Worm (Caenorhabditis elegans) whole organism, L2 larva: Measurements from ENCODE around the gene btb-9.

ENCODE experiments used
- C34F6.9 ChIP-seq: fragments of 150-350 bp; optimal IDR thresholded peaks from 2 replicates; lab custom pipeline; 2014; ENCODE audit warnings: missing biosample characterization, missing genetic modification characterization
- F13H6.1 ChIP-seq: sonication (generic microtip); optimal IDR thresholded peaks from 2 replicates; lab custom pipeline; 2016; ENCODE audit warnings: missing genetic modification characterization, missing compliant biosample characterization
- R02D3.7 ChIP-seq: fragments of 150-350 bp; optimal IDR thresholded peaks from 2 replicates; lab custom pipeline; 2014; ENCODE audit warnings: missing biosample characterization, missing genetic modification characterization
- Y55F3AM.14 ChIP-seq: fragments of 200-800 bp; sonication (Bioruptor generic); optimal IDR thresholded peaks from 2 replicates; lab custom pipeline; 2018; ENCODE audit warnings: mild to moderate bottlenecking, missing genetic modification characterization, missing compliant biosample characterization
- alr-1 ChIP-seq: fragments of 150-350 bp; optimal IDR thresholded peaks from 2 replicates; lab custom pipeline; 2014; ENCODE audit warnings: missing biosample characterization, missing genetic modification characterization
- aly-2 ChIP-seq: fragments of 150-350 bp; optimal IDR thresholded peaks from 2 replicates; lab custom pipeline; 2014; ENCODE audit warnings: missing biosample characterization, missing genetic modification characterization
- ama-1 ChIP-seq: fragments of 150-350 bp; optimal IDR thresholded peaks from 2 replicates; lab custom pipeline; 2018; ENCODE audit warnings: inconsistent platforms
- blmp-1 ChIP-seq: sonication (generic microtip); optimal IDR thresholded peaks from 2 replicates; lab custom pipeline; 2017; ENCODE audit warnings: missing genetic modification characterization, mild to moderate bottlenecking, missing compliant biosample characterization, antibody characterized with exemption, moderate library complexity; ENCODE audit not compliant: insufficient read depth
- ceh-82 ChIP-seq: fragments of 150-350 bp; optimal IDR thresholded peaks from 2 replicates; lab custom pipeline; 2014; ENCODE audit warnings: missing biosample characterization, missing genetic modification characterization
- crh-2 ChIP-seq: sonication (generic microtip); optimal IDR thresholded peaks from 2 replicates; lab custom pipeline; 2017; ENCODE audit warnings: missing biosample characterization, missing genetic modification characterization
- dmd-4 ChIP-seq: sonication (generic microtip); optimal IDR thresholded peaks from 2 replicates; lab custom pipeline; 2017; ENCODE audit warnings: missing biosample characterization, missing genetic modification characterization
- egl-27 ChIP-seq: sonication (generic microtip); optimal IDR thresholded peaks from 3 replicates; lab custom pipeline; 2017; ENCODE audit warnings: missing biosample characterization, missing genetic modification reagents, missing genetic modification characterization
- elt-1 ChIP-seq: fragments of 150-350 bp; optimal IDR thresholded peaks from 2 replicates; lab custom pipeline; 2014; ENCODE audit warnings: missing biosample characterization, missing genetic modification characterization
- elt-3 ChIP-seq: sonication (generic microtip); optimal IDR thresholded peaks from 2 replicates; lab custom pipeline; 2017; ENCODE audit warnings: missing biosample characterization, missing genetic modification characterization
- fos-1 ChIP-seq: fragments of 150-350 bp; optimal IDR thresholded peaks from 2 replicates; lab custom pipeline; 2014; ENCODE audit warnings: missing biosample characterization, missing genetic modification characterization
- gmeb-1 ChIP-seq: fragments of 150-350 bp; optimal IDR thresholded peaks from 2 replicates; lab custom pipeline; 2014; ENCODE audit warnings: missing biosample characterization, missing genetic modification characterization
- lsy-2 ChIP-seq, 2 experiments: fragments of 150-350 bp in 1 of 2; sonication (generic microtip) in 1 of 2; optimal IDR thresholded peaks; 2 replicates each; lab custom pipeline; 2014 to 2017; ENCODE audit warnings: missing biosample characterization in 2 of 2, missing genetic modification characterization in 2 of 2
- mab-5 ChIP-seq: fragments of 150-350 bp; optimal IDR thresholded peaks from 2 replicates; lab custom pipeline; 2014; ENCODE audit warnings: missing biosample characterization, missing genetic modification characterization
- nhr-10 ChIP-seq: sonication (generic microtip); optimal IDR thresholded peaks from 2 replicates; lab custom pipeline; 2017; ENCODE audit warnings: missing biosample characterization, missing genetic modification characterization
- nhr-129 ChIP-seq: fragments of 150-350 bp; optimal IDR thresholded peaks from 2 replicates; lab custom pipeline; 2014; ENCODE audit warnings: missing biosample characterization, missing genetic modification characterization
- nhr-21 ChIP-seq: fragments of 150-350 bp; optimal IDR thresholded peaks from 2 replicates; lab custom pipeline; 2014; ENCODE audit warnings: missing biosample characterization, missing genetic modification characterization
- nhr-23 ChIP-seq: fragments of 150-350 bp; optimal IDR thresholded peaks from 2 replicates; lab custom pipeline; 2014; ENCODE audit warnings: missing biosample characterization, missing genetic modification reagents, missing genetic modification characterization
- nhr-237 ChIP-seq: fragments of 150-350 bp; optimal IDR thresholded peaks from 2 replicates; lab custom pipeline; 2014; ENCODE audit warnings: missing biosample characterization, missing genetic modification characterization
- nhr-25 ChIP-seq: fragments of 150-350 bp; sonication (generic microtip); optimal IDR thresholded peaks from 3 replicates; lab custom pipeline; 2014; ENCODE audit warnings: missing biosample characterization, missing genetic modification characterization
- sem-4 ChIP-seq: fragments of 150-350 bp; optimal IDR thresholded peaks from 2 replicates; lab custom pipeline; 2014; ENCODE audit warnings: missing biosample characterization, missing genetic modification reagents, missing genetic modification characterization
- skn-1 ChIP-seq: sonication (generic microtip); optimal IDR thresholded peaks from 2 replicates; lab custom pipeline; 2017; ENCODE audit warnings: missing biosample characterization, missing genetic modification characterization
- sma-3 ChIP-seq: sonication (generic microtip); optimal IDR thresholded peaks from 2 replicates; lab custom pipeline; 2016; ENCODE audit warnings: missing genetic modification reagents, missing genetic modification characterization, missing compliant biosample characterization
- snpc-4 ChIP-seq: fragments of 150-350 bp; optimal IDR thresholded peaks from 2 replicates; lab custom pipeline; 2014; ENCODE audit warnings: missing biosample characterization, missing genetic modification characterization
- unc-39 ChIP-seq: fragments of 150-350 bp; optimal IDR thresholded peaks from 2 replicates; lab custom pipeline; 2014; ENCODE audit warnings: missing biosample characterization, missing genetic modification characterization
- unc-55 ChIP-seq: fragments of 150-350 bp; sonication (generic microtip); optimal IDR thresholded peaks from 3 replicates; lab custom pipeline; 2014; ENCODE audit warnings: missing biosample characterization, missing genetic modification reagents, missing genetic modification characterization
- zag-1 ChIP-seq: fragments of 150-350 bp; optimal IDR thresholded peaks from 2 replicates; lab custom pipeline; 2014; ENCODE audit warnings: missing biosample characterization, missing genetic modification characterization
- ztf-1 ChIP-seq: fragments of 200-800 bp; sonication (Bioruptor generic); conservative IDR thresholded peaks from 2 replicates; pipeline ENCODE4 v1.3.6; 2022; ENCODE audit warnings: missing genetic modification characterization, missing compliant biosample characterization
- ztf-4 ChIP-seq: fragments of 150-350 bp; optimal IDR thresholded peaks from 2 replicates; lab custom pipeline; 2014; ENCODE audit warnings: missing biosample characterization, missing genetic modification characterization

Gene btb-9

DNA sequence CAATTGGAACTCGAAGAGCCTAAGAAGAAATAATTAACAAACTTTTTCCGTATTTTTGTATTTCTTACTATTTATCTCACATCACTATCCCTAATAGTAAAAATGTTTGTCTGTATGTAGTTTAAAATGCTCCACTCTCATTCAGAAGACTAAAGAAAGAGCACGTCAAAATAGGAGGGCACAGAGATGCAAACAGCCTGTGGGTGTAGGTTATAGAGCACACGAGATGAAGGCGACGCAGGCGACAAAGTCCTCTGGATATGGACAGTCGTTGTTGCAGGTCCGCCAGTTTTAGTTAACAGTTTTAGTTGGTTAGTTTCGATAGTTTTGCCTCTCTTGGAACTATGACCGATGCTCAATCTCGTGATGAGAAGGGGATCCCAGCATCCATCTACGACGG lies 3.6 kb downstream of the btb-9 start, which contains the start of gene ceh-82:
Gene ceh-82 (plus strand): TSS at position 301 of the 400 bp plus-strand sequence.
- TF ChIP-seq nhr-25 (tag; lab: Kevin White, UChicago): no peak
- TF ChIP-seq unc-39 (tag; lab: Kevin White, UChicago): no peak
- no peak for TF ChIP-seq fos-1 (tag; lab: Kevin White, UChicago)
- TF ChIP-seq nhr-21 (tag; lab: Kevin White, UChicago): no peak
- no peak for TF ChIP-seq elt-3
- no peak for TF ChIP-seq ztf-1 (GFP tag; lab: Robert Waterston, UW)
- no peak for TF ChIP-seq egl-27 (tag; lab: Kevin White, UChicago)
- TF ChIP-seq crh-2 (tag; lab: Kevin White, UChicago): no peak
- no peak for TF ChIP-seq nhr-237 (tag; lab: Kevin White, UChicago)
- TF ChIP-seq sem-4 (tag; lab: Kevin White, UChicago): no peak
- no peak for TF ChIP-seq dmd-4
- no peak for TF ChIP-seq nhr-129 (tag; lab: Kevin White, UChicago)
- TF ChIP-seq ceh-82 (tag; lab: Kevin White, UChicago): no peak
- no peak for TF ChIP-seq C34F6.9 (tag; lab: Kevin White, UChicago)

DNA sequence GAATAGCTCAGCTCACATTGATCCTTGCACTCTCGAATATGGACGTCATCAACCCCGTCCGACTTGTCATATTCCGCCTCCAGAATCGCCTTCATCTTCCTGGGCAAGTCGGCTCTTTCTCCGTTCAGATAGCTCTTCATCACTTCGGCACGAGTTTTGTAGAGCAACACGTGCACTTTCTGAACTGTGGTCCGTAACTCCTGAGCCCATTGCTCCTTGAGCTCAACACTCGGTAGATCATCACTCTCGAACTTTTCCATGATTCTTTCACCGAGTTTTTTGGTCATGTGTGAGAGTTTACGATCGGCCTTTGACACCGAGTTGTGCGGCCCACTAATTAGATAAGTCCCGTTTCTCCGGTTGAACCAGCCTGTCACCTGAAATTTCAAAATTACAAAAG lies 6.8 kb downstream of the btb-9 start:
- no peak for TF ChIP-seq aly-2
- no peak for TF ChIP-seq unc-55 (GFP tag; lab: Kevin White, UChicago)
- no peak for TF ChIP-seq blmp-1 (tag; lab: Kevin White, UChicago)
- no peak for TF ChIP-seq nhr-23 (tag; lab: Kevin White, UChicago)
- no peak for TF ChIP-seq snpc-4 (tag; lab: Kevin White, UChicago)
- no peak for TF ChIP-seq R02D3.7 (tag; lab: Kevin White, UChicago)
- no peak for TF ChIP-seq nhr-237 (tag; lab: Kevin White, UChicago)
- no peak for TF ChIP-seq mab-5 (tag; lab: Kevin White, UChicago)
- no peak for TF ChIP-seq sma-3
- TF ChIP-seq ama-1: no peak
- no peak for TF ChIP-seq F13H6.1 (tag; lab: Kevin White, UChicago)

DNA sequence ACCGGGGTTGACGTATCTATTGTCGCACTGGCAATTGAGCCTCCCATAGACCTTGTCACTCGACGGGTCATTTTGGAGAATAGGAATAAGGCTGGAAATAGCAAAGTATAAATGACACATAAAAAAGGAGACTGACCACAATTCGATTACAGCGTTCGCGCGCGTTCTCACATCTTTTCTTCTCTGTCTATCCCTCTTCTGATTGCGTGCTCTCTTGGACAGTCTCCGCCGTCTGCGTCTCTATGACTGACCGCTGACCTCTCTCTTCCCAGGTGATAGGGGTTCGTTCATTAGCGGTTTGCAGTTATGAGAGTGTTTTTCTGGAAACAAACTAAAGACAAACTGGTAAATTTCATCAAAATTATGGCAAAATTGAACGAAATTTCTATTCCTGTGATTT lies 8.0 kb downstream of the btb-9 start, which contains the start of gene ceh-83:
Gene ceh-83 (minus strand): TSS at position 181 of the 400 bp plus-strand sequence.
- TF ChIP-seq fos-1 (tag; lab: Kevin White, UChicago): peak; percentile 49
- no peak for TF ChIP-seq elt-1 (tag; lab: Kevin White, UChicago)

DNA sequence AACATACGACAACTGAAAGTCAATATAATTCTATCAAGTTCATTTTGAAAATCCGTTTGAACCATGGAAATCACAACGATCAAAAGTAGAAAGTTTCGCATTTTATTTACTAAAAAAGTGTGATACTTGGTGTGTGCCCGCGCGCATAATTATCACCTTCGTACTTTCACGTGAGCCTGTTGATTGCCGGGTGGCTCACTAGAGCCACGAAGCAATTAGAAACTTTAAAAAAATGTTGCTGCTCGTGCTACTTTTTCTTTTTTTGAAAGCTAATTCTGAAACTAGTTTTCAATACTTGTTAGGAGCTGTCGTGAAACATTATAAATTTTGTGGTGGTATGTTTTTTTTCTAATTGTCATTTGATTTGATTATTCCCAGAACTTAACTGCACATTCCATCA lies 10.5 kb downstream of the btb-9 start, which contains the start of the genes irld-9 and irld-33:
Gene irld-9 (minus strand): TSS at position 101 of the 400 bp plus-strand sequence.
Gene irld-33 (plus strand): TSS at position 209 of the 400 bp plus-strand sequence.
- no peak for TF ChIP-seq sem-4 (tag; lab: Kevin White, UChicago)
- no peak for TF ChIP-seq lsy-2 (tag; optimal IDR thresholded peaks at IDR 0.05; lab: Kevin White, UChicago)
- no peak for TF ChIP-seq alr-1 (tag; lab: Kevin White, UChicago)
- no peak for TF ChIP-seq dmd-4
- TF ChIP-seq unc-39 (tag; lab: Kevin White, UChicago): no peak
- no peak for TF ChIP-seq gmeb-1
- TF ChIP-seq ceh-82 (tag; lab: Kevin White, UChicago): no peak
- TF ChIP-seq nhr-237 (tag; lab: Kevin White, UChicago): no peak
- no peak for TF ChIP-seq nhr-23 (tag; lab: Kevin White, UChicago)
- TF ChIP-seq unc-55 (GFP tag; lab: Kevin White, UChicago): no peak
- TF ChIP-seq skn-1: no peak
- TF ChIP-seq zag-1 (tag; lab: Kevin White, UChicago): no peak
- no peak for TF ChIP-seq R02D3.7 (tag; lab: Kevin White, UChicago)

DNA sequence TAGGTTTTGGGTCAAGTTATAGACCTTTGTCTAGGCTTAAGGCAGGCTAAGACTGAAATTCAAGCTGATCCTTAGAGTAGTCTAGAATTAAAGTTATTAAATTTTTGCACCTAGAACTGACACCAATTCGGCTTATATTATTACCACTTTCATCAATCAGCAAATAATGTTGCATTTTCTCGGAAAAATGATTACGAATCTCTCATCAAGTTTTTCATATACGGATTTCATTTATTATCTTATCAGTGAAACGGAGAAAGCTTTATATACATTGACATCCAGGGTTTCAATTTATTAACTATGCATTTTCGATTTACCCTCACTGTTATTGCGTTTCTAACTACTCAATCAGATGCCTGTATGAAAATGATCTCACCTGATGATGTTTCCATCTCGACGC lies 12.9 kb downstream of the btb-9 start, which contains the start of gene K07G6.1:
Gene K07G6.1 (plus strand): TSS at position 301 of the 400 bp plus-strand sequence.
- TF ChIP-seq sem-4 (tag; lab: Kevin White, UChicago): no peak
- TF ChIP-seq nhr-129 (tag; lab: Kevin White, UChicago): no peak
- TF ChIP-seq R02D3.7 (tag; lab: Kevin White, UChicago): no peak
- TF ChIP-seq Y55F3AM.14 (GFP tag; lab: Kevin White, UChicago): no peak
- no peak for TF ChIP-seq dmd-4
- no peak for TF ChIP-seq nhr-23 (tag; lab: Kevin White, UChicago)
- TF ChIP-seq fos-1 (tag; lab: Kevin White, UChicago): no peak
- TF ChIP-seq unc-39 (tag; lab: Kevin White, UChicago): no peak
- TF ChIP-seq ztf-4 (tag; lab: Kevin White, UChicago): no peak
- no peak for TF ChIP-seq nhr-10 (tag; lab: Kevin White, UChicago)
